Worm (Caenorhabditis elegans) whole organism, L1 larva: ENCODE measurements around the gene irld-24.

Experiments used
- C04F5.9 ChIP-seq: sonication (generic microtip); optimal IDR thresholded peaks from 2 replicates; lab custom pipeline; 2016; ENCODE audit warnings: missing genetic modification characterization, missing compliant biosample characterization
- C16A3.4 ChIP-seq: fragments of 150-350 bp; optimal IDR thresholded peaks from 2 replicates; lab custom pipeline; 2014; ENCODE audit warnings: missing biosample characterization, missing genetic modification characterization
- Y116A8C.19 ChIP-seq: sonication (generic microtip); optimal IDR thresholded peaks from 2 replicates; lab custom pipeline; 2016; ENCODE audit warnings: missing compliant biosample characterization, missing genetic modification characterization, borderline replicate concordance
- ceh-63 ChIP-seq: fragments of 200-800 bp; sonication (Bioruptor generic); optimal IDR thresholded peaks from 2 replicates; lab custom pipeline; 2018; ENCODE audit warnings: mild to moderate bottlenecking, missing genetic modification characterization, missing compliant biosample characterization
- ceh-82 ChIP-seq, 3 experiments: fragments of 150-350 bp in 1 of 3; sonication (generic microtip) in 2 of 3; optimal IDR thresholded peaks; 2 replicates each; lab custom pipeline; 2014 to 2017; ENCODE audit warnings: missing biosample characterization in 3 of 3, missing genetic modification characterization in 3 of 3
- dsc-1 ChIP-seq: sonication (generic microtip); optimal IDR thresholded peaks from 2 replicates; lab custom pipeline; 2016; ENCODE audit warnings: mild to moderate bottlenecking, missing genetic modification characterization, missing compliant biosample characterization
- efl-1 ChIP-seq, 4 experiments: fragments of 150-350 bp; optimal IDR thresholded peaks in 3 of 4; peaks in 1 of 4; 1 replicate in 1 of 4; 2 replicates in 3 of 4; lab custom pipeline; 2014; ENCODE audit warnings: missing biosample characterization in 2 of 4, missing genetic modification characterization in 2 of 4, missing genetic modification reagents in 2 of 4
- efl-3 ChIP-seq: fragments of 200-800 bp; sonication (Bioruptor generic); optimal IDR thresholded peaks from 2 replicates; lab custom pipeline; 2018; ENCODE audit warnings: mild to moderate bottlenecking, missing genetic modification characterization, missing compliant biosample characterization
- egl-13 ChIP-seq: sonication (generic microtip); optimal IDR thresholded peaks from 2 replicates; lab custom pipeline; 2016; ENCODE audit warnings: missing genotype, missing genetic modification reagents, missing genetic modification characterization, missing compliant biosample characterization
- elt-3 ChIP-seq, 6 experiments: fragments of 150-350 bp in 1 of 6; sonication (generic microtip); optimal IDR thresholded peaks; 2 replicates each; lab custom pipeline; 2017 to 2018; ENCODE audit warnings: missing biosample characterization in 6 of 6, missing genetic modification characterization in 6 of 6, inconsistent platforms in 1 of 6
- fkh-10 ChIP-seq: sonication (generic microtip); optimal IDR thresholded peaks from 2 replicates; lab custom pipeline; 2017; ENCODE audit warnings: missing biosample characterization, missing genetic modification reagents, missing genetic modification characterization
- fkh-4 ChIP-seq: sonication (generic microtip); optimal IDR thresholded peaks from 2 replicates; lab custom pipeline; 2016; ENCODE audit warnings: missing compliant biosample characterization, missing genetic modification characterization, borderline replicate concordance
- fkh-8 ChIP-seq: sonication (generic microtip); optimal IDR thresholded peaks from 2 replicates; lab custom pipeline; 2016; ENCODE audit warnings: mild to moderate bottlenecking, missing genetic modification characterization, missing compliant biosample characterization
- fos-1 ChIP-seq: fragments of 150-350 bp; optimal IDR thresholded peaks from 2 replicates; lab custom pipeline; 2014; ENCODE audit warnings: missing biosample characterization, missing genetic modification characterization
- irx-1 ChIP-seq: sonication (generic microtip); optimal IDR thresholded peaks from 2 replicates; lab custom pipeline; 2016; ENCODE audit warnings: missing genetic modification characterization, missing compliant biosample characterization
- isw-1 ChIP-seq: fragments of 200-800 bp; sonication (Bioruptor generic); IDR thresholded peaks from 2 replicates; pipeline ENCODE4 v1.3.6; 2022; ENCODE audit warnings: missing genetic modification characterization, missing compliant biosample characterization
- jun-1 ChIP-seq: fragments of 150-350 bp; optimal IDR thresholded peaks from 2 replicates; lab custom pipeline; 2014; ENCODE audit warnings: missing biosample characterization, missing genetic modification reagents, missing genetic modification characterization
- lin-13 ChIP-seq: fragments of 150-350 bp; optimal IDR thresholded peaks from 2 replicates; lab custom pipeline; 2014; ENCODE audit warnings: missing biosample characterization, missing genetic modification reagents, missing genetic modification characterization
- lin-15B ChIP-seq: fragments of 150-350 bp; sonication (generic microtip); optimal IDR thresholded peaks from 3 replicates; lab custom pipeline; 2014; ENCODE audit warnings: missing biosample characterization, missing genetic modification characterization
- lin-35 ChIP-seq, 2 experiments: fragments of 150-350 bp; optimal IDR thresholded peaks; 2 replicates each; lab custom pipeline; 2014; ENCODE audit warnings: missing biosample characterization in 2 of 2, missing genetic modification characterization in 2 of 2, missing genetic modification reagents in 2 of 2
- lin-39 ChIP-seq: fragments of 150-350 bp; optimal IDR thresholded peaks from 2 replicates; lab custom pipeline; 2014; ENCODE audit warnings: missing biosample characterization, missing genetic modification reagents, missing genetic modification characterization
- lir-3 ChIP-seq: sonication (generic microtip); optimal IDR thresholded peaks from 2 replicates; lab custom pipeline; 2016; ENCODE audit warnings: mild to moderate bottlenecking, missing genetic modification characterization, moderate library complexity, missing compliant biosample characterization; ENCODE audit not compliant: poor library complexity
- lsy-2 ChIP-seq, 2 experiments: fragments of 150-350 bp; optimal IDR thresholded peaks; 2 replicates each; lab custom pipeline; 2014; ENCODE audit warnings: missing biosample characterization in 2 of 2, missing genetic modification characterization in 2 of 2
- mdl-1 ChIP-seq, 2 experiments: fragments of 150-350 bp; optimal IDR thresholded peaks; 2 replicates each; lab custom pipeline; 2014 to 2017; ENCODE audit warnings: missing biosample characterization in 2 of 2, missing genetic modification characterization in 2 of 2, inconsistent platforms in 1 of 2
- mef-2 ChIP-seq: fragments of 150-350 bp; optimal IDR thresholded peaks from 2 replicates; lab custom pipeline; 2014; ENCODE audit warnings: missing biosample characterization, missing genetic modification characterization
- mep-1 ChIP-seq: fragments of 150-350 bp; optimal IDR thresholded peaks from 2 replicates; lab custom pipeline; 2014; ENCODE audit warnings: missing biosample characterization, missing genetic modification characterization
- nhr-11 ChIP-seq: fragments of 150-350 bp; optimal IDR thresholded peaks from 2 replicates; lab custom pipeline; 2014; ENCODE audit warnings: missing biosample characterization, missing genetic modification characterization
- nhr-19 ChIP-seq: fragments of 200-800 bp; sonication (Bioruptor generic); conservative IDR thresholded peaks from 2 replicates; pipeline ENCODE4 v1.3.6; 2022; ENCODE audit warnings: missing genetic modification characterization, missing compliant biosample characterization
- nhr-20 ChIP-seq: sonication (generic microtip); optimal IDR thresholded peaks from 2 replicates; lab custom pipeline; 2016; ENCODE audit warnings: mild to moderate bottlenecking, missing genetic modification characterization, missing compliant biosample characterization
- nhr-28 ChIP-seq: fragments of 150-350 bp; optimal IDR thresholded peaks from 2 replicates; lab custom pipeline; 2014; ENCODE audit warnings: missing biosample characterization, missing genetic modification characterization
- nhr-47 ChIP-seq: sonication (generic microtip); optimal IDR thresholded peaks from 2 replicates; lab custom pipeline; 2016; ENCODE audit warnings: mild to moderate bottlenecking, missing genetic modification characterization, moderate library complexity, missing compliant biosample characterization
- nhr-71 ChIP-seq: sonication (generic microtip); optimal IDR thresholded peaks from 2 replicates; lab custom pipeline; 2016; ENCODE audit warnings: mild to moderate bottlenecking, missing genetic modification characterization, moderate library complexity, missing compliant biosample characterization
- nhr-77 ChIP-seq: fragments of 150-350 bp; optimal IDR thresholded peaks from 2 replicates; lab custom pipeline; 2014; ENCODE audit warnings: missing biosample characterization, missing genetic modification characterization
- rnt-1 ChIP-seq: sonication (generic microtip); optimal IDR thresholded peaks from 2 replicates; lab custom pipeline; 2016; ENCODE audit warnings: mild to moderate bottlenecking, missing genetic modification characterization, moderate library complexity, missing compliant biosample characterization
- skn-1 ChIP-seq: fragments of 150-350 bp; optimal IDR thresholded peaks from 2 replicates; lab custom pipeline; 2014; ENCODE audit warnings: missing biosample characterization, missing genetic modification characterization
- snu-23 ChIP-seq: sonication (generic microtip); optimal IDR thresholded peaks from 2 replicates; lab custom pipeline; 2016; ENCODE audit warnings: missing genetic modification characterization, missing compliant biosample characterization
- sox-4 ChIP-seq: sonication (generic microtip); optimal IDR thresholded peaks from 2 replicates; lab custom pipeline; 2016; ENCODE audit warnings: missing genetic modification characterization, missing compliant biosample characterization
- swsn-7 ChIP-seq: sonication (generic microtip); optimal IDR thresholded peaks from 2 replicates; lab custom pipeline; 2016; ENCODE audit warnings: missing genetic modification characterization, missing compliant biosample characterization
- tbx-2 ChIP-seq: sonication (generic microtip); optimal IDR thresholded peaks from 2 replicates; lab custom pipeline; 2016; ENCODE audit warnings: missing genetic modification characterization, missing compliant biosample characterization
- tlp-1 ChIP-seq: fragments of 150-350 bp; optimal IDR thresholded peaks from 2 replicates; lab custom pipeline; 2014; ENCODE audit warnings: missing biosample characterization, missing genetic modification characterization
- unc-130 ChIP-seq: fragments of 150-350 bp; optimal IDR thresholded peaks from 2 replicates; lab custom pipeline; 2017; ENCODE audit warnings: missing biosample characterization, missing genetic modification characterization, inconsistent platforms
- unc-30 ChIP-seq: sonication (generic microtip); optimal IDR thresholded peaks from 2 replicates; lab custom pipeline; 2017; ENCODE audit warnings: missing biosample characterization, missing genetic modification characterization
- unc-62 ChIP-seq: fragments of 150-350 bp; optimal IDR thresholded peaks from 2 replicates; lab custom pipeline; 2014; ENCODE audit warnings: missing biosample characterization, missing genetic modification reagents, missing genetic modification characterization
- unc-86 ChIP-seq: sonication (generic microtip); optimal IDR thresholded peaks from 2 replicates; lab custom pipeline; 2016; ENCODE audit warnings: missing genetic modification characterization, missing compliant biosample characterization
- xbp-1 ChIP-seq: sonication (generic microtip); optimal IDR thresholded peaks from 2 replicates; lab custom pipeline; 2016; ENCODE audit warnings: missing genetic modification characterization, missing compliant biosample characterization
- zip-4 ChIP-seq: fragments of 200-800 bp; sonication (Bioruptor generic); optimal IDR thresholded peaks from 2 replicates; lab custom pipeline; 2018; ENCODE audit warnings: mild to moderate bottlenecking, missing genetic modification characterization, moderate library complexity, missing compliant biosample characterization
- ztf-11 ChIP-seq, 2 experiments: sonication (generic microtip); optimal IDR thresholded peaks; 2 replicates each; lab custom pipeline; 2016 to 2017; ENCODE audit warnings: missing genetic modification characterization in 2 of 2, missing biosample characterization in 1 of 2, missing compliant biosample characterization in 1 of 2

irld-24 gene

DNA sequence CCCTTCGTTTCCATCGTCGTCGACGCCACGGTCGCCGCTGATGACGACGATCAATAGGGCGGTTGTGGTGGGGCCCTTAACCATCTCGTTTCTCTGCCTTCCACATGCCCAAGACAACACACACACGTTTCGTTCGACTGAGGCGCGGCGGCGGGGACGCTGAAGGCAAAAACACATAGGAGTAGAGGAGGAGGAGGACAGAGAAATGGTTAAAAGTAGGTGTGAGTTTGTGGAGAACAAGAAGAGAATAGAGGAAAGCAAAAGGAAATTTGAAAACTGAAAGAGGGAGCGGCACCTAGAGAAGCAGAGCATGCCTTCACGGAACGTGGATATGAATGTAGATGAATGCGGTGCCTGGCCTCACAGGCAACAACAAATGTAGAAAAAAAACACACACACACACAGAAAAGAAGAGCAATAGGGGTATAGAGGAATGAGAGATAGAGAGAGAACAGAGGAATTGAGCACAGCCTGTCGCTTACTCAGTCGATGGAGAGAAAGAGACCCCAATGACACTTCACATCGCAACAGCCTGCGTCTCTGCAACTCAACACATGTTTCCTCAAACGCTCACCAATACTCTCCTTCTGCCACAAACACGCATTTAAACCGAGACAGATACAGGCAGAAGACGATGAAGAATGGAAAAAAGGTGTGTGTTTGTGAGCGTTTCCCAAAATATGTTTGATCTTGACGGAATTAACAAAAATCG is 17.0 kb upstream of the irld-24 start (continued):
- no peak for TF ChIP-seq fkh-4
- TF ChIP-seq lin-39 (tag; lab: Kevin White, UChicago): peak; percentile 3

DNA sequence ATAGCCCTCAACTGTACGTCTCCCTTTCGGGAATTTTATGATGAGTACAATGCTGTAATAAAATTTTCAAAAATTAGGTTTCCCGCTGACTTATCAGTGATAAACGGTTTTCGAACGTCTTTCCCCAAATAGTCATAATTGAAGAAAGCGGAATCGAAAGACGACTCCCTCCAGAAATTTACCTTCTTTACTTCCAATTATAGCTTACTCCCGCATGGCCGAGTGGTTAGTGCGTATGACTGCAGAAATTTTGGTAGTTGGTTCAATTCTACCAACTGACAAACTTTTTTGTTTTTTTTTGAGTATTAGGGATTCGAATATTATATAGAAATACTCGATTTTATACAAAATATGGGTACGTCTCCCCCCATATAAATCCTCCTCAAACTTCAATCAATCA is 13.3 kb upstream of the irld-24 start:
- peak; percentile 29; the same call in 1 of the 2 replicates for TF ChIP-seq nhr-19

DNA sequence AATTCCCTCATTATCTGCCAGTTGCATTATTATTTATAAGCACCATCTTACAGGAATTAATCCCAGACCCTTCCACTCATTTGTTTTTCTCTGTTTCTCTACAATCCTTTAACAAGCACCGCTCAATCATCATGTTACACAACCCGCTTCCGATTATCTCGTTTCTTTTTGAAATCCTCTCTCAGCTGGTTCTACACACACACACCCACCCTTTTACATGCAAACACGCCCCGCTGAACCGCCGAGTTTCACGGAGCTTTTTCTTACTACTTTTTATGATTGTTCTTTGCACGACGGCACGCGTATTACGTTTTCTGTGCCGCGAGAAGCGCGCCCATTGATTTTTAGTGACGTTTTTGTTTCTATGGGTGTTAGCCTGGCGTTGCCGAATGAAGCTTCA is 12.6 kb upstream of the irld-24 start:
- TF ChIP-seq fkh-4: peak; percentile 56
- TF ChIP-seq C16A3.4 (tag; lab: Kevin White, UChicago): peak; percentile 5
- no peak for TF ChIP-seq lin-15B (tag; lab: Kevin White, UChicago)
- TF ChIP-seq lin-39 (tag; lab: Kevin White, UChicago): peak; percentile 11
- no peak for TF ChIP-seq ceh-63 (GFP tag; lab: Kevin White, UChicago)
- no peak for TF ChIP-seq mef-2 (tag; lab: Kevin White, UChicago)
- no peak for TF ChIP-seq jun-1 (tag; lab: Kevin White, UChicago)
- no peak for TF ChIP-seq nhr-77 (tag; lab: Kevin White, UChicago)
- TF ChIP-seq fos-1 (tag; lab: Kevin White, UChicago): no peak
- peak in 1 of 3 experiments; percentile 61 for TF ChIP-seq ceh-82 (tag; optimal IDR thresholded peaks at IDR 0.05; lab: Kevin White, UChicago)
- TF ChIP-seq nhr-20 (tag; lab: Kevin White, UChicago): peak; percentile 63
- peak; percentile 63 for TF ChIP-seq snu-23 (GFP tag; lab: Kevin White, UChicago)
- TF ChIP-seq skn-1 (tag; lab: Kevin White, UChicago): peak; percentile 27
- TF ChIP-seq swsn-7 (tag; lab: Kevin White, UChicago): peak; percentile 58
- no peak for TF ChIP-seq lir-3
- TF ChIP-seq tbx-2: peak; percentile 59
- no peak for TF ChIP-seq unc-30
- no peak for TF ChIP-seq nhr-11
- peak; percentile 38 to 55 for TF ChIP-seq lsy-2 (tag; optimal IDR thresholded peaks at IDR 0.05; lab: Kevin White, UChicago)
- peak; percentile 86 for TF ChIP-seq fkh-8 (tag; lab: Kevin White, UChicago)
- peak in 1 of 2 experiments; percentile 8 for TF ChIP-seq mdl-1 (tag; optimal IDR thresholded peaks at IDR 0.05; lab: Kevin White, UChicago)
- TF ChIP-seq fkh-10 (GFP tag; lab: Kevin White, UChicago): peak; percentile 27
- no peak for TF ChIP-seq tlp-1
- TF ChIP-seq egl-13 (tag; lab: Kevin White, UChicago): peak; percentile 18
- TF ChIP-seq nhr-28 (tag; lab: Kevin White, UChicago): no peak
- TF ChIP-seq lin-13 (GFP tag; lab: Kevin White, UChicago): peak; percentile 45
- TF ChIP-seq dsc-1 (tag; lab: Kevin White, UChicago): peak; percentile 96
- peak; percentile 51 for TF ChIP-seq unc-130
- TF ChIP-seq efl-1 (optimal IDR thresholded peaks at IDR 0.05; lab: Kevin White, UChicago): no peak
- no peak for TF ChIP-seq efl-1 (GFP tag; optimal IDR thresholded peaks at IDR 0.05 in 1 of 2; lab: Kevin White, UChicago)
- TF ChIP-seq rnt-1 (tag; lab: Kevin White, UChicago): peak; percentile 74
- peak; percentile 83 for TF ChIP-seq nhr-19
- no peak for TF ChIP-seq Y116A8C.19 (tag; lab: Kevin White, UChicago)
- TF ChIP-seq C04F5.9 (tag; lab: Kevin White, UChicago): no peak
- no peak for TF ChIP-seq irx-1
- no peak for TF ChIP-seq unc-62 (GFP tag; lab: Kevin White, UChicago)
- peak; percentile 61 for TF ChIP-seq mep-1 (tag; lab: Kevin White, UChicago)
- TF ChIP-seq unc-86 (tag; lab: Kevin White, UChicago): peak; percentile 16
- peak in 1 of 2 experiments; percentile 42 for TF ChIP-seq lin-35 (GFP tag; optimal IDR thresholded peaks at IDR 0.05; lab: Kevin White, UChicago)
- TF ChIP-seq elt-3 (tag; optimal IDR thresholded peaks at IDR 0.05; lab: Kevin White, UChicago): no peak
- TF ChIP-seq efl-3 (GFP tag; lab: Kevin White, UChicago): no peak
- TF ChIP-seq nhr-47: peak; percentile 63
- TF ChIP-seq nhr-71 (tag; lab: Kevin White, UChicago): peak; percentile 80
- no peak for TF ChIP-seq zip-4
- no peak for TF ChIP-seq ztf-11 (tag; optimal IDR thresholded peaks at IDR 0.05; lab: Kevin White, UChicago)
- peak; percentile 21 for TF ChIP-seq sox-4 (tag; lab: Kevin White, UChicago)
- TF ChIP-seq isw-1: no peak
- TF ChIP-seq xbp-1: peak; percentile 28
